Fruit fly (Drosophila melanogaster) whole organism, wandering third instar larva: ENCODE results near the gene RpS28a.

Experiments
- Abd-B ChIP-seq: fragments of >200 bp; optimal IDR thresholded peaks from 2 replicates; lab custom pipeline; 2017; ENCODE audit warnings: missing biosample characterization, missing genetic modification characterization
- br ChIP-seq: fragments of 200-800 bp; sonication (Bioruptor generic); optimal IDR thresholded peaks from 2 replicates; lab custom pipeline; 2016; ENCODE audit warnings: missing biosample characterization, missing genetic modification characterization

DNA sequence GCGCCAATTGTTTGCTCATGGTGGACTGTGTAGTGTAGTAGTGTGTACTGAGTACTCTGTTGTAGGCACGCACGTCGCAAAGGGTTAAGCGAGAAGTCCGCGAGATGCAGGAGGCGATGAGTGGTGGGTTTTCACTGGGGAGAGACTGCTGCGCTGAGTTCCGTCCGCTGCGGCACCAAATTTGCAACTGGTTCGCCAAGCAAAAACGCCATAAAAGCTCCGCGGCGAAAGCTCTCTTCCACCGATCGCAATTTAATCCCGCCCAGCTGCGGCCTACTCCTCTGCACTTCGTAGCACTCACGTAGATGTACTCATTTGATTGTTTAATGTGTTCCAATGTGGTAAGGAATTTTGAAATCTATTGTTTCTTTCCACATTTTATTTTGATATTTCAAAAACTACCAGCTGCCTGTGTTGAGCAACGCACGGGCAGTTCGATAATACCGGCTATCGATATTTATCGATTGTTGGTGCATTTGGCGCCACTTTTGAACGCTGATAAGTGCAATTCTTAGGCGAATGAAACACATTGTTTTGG is 7.4 kb downstream of the RpS28a start, which contains the start of gene CG7920:
- TF ChIP-seq br (GFP tag; lab: Kevin White, UChicago) (peak; percentile 4), Abd-B (no peak)
